Fruit fly (Drosophila melanogaster): ENCODE measurements around the gene pum.

Gene pum

DNA sequence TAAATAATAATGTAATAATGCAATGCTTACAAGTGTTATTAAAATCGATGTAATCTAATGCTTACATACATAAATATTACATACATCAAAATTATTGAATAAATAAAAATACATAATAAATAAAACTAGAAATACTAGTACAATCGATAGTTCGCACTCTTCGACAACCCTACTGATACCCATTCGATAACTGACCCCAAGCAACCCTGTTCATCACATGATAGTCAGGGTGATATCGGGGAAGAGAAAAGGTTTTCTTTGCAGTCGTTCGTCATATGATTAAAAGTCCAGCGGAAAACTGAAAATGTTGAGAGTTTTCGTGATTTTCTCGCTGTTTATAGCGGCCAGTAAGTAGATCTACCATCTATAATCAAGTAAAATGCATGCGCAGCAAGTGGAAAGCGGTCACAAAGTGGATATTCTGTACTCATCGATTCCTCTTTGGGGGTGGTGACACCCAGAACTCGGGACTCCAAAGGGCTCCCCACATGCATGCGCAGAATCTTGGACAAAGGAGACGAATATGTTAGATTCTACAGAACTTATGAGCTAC, 23.0 kb upstream of the pum start, which contains the start of gene ATP6AP2 (continued):
- TF ChIP-seq Antp (GFP tag; optimal IDR thresholded peaks at IDR 0.05) (no peak), luna (GFP tag; optimal IDR thresholded peaks at IDR 0.05) (no peak), Oaz (GFP tag; IDR thresholded peaks at IDR 0.05) (no peak), hth (optimal IDR thresholded peaks at IDR 0.05) (no peak), Bdp1 (GFP tag; optimal IDR thresholded peaks at IDR 0.05) (no peak), az2 (GFP tag; optimal IDR thresholded peaks at IDR 0.05) (peak; percentile 41), CG2889 (GFP tag; IDR thresholded peaks at IDR 0.05) (no peak), CG3847 (GFP tag; IDR thresholded peaks at IDR 0.05) (peak; percentile 74), ash1 (GFP tag; optimal IDR thresholded peaks at IDR 0.05) (no peak), CG8765 (GFP tag; IDR thresholded peaks at IDR 0.05) (no peak), sna (GFP tag; IDR thresholded peaks at IDR 0.05; ENCODE audit: partially characterized antibody) (peak; percentile 63), E2f2 (GFP tag; IDR thresholded peaks at IDR 0.05) (peak; percentile 39; the same call in 1 of the 2 replicates), CG8924 (tag; optimal IDR thresholded peaks at IDR 0.05) (peak; percentile 67), vfl (GFP tag; optimal IDR thresholded peaks at IDR 0.05) (no peak), Eip74EF (GFP tag; optimal IDR thresholded peaks at IDR 0.05) (no peak), CG42726 (GFP tag; IDR thresholded peaks at IDR 0.05; ENCODE audit: partially characterized antibody) (peak; percentile 39; the same call in 1 of the 2 replicates), unpg (GFP tag; optimal IDR thresholded peaks at IDR 0.05) (no peak), al (GFP tag; IDR thresholded peaks at IDR 0.05) (peak; percentile 50; the same call in 1 of the 2 replicates), salm (tag; optimal IDR thresholded peaks at IDR 0.05) (peak; percentile 50), disco-r (GFP tag; optimal IDR thresholded peaks at IDR 0.05) (no peak), bowl (GFP tag; IDR thresholded peaks at IDR 0.05) (no peak), CG18599 (GFP tag; optimal IDR thresholded peaks at IDR 0.05) (no peak), CG13775 (GFP tag; optimal IDR thresholded peaks at IDR 0.05) (peak; percentile 29), CG12391 (tag; optimal IDR thresholded peaks at IDR 0.05) (peak; percentile 82), corto (GFP tag; optimal IDR thresholded peaks at IDR 0.05) (no peak), sug (tag; optimal IDR thresholded peaks at IDR 0.05) (peak; percentile 80), CG7745 (tag; optimal IDR thresholded peaks at IDR 0.05) (no peak), CG32767 (GFP tag; IDR thresholded peaks at IDR 0.05) (no peak), tap (tag; optimal IDR thresholded peaks at IDR 0.05) (no peak), CG18011 (GFP tag; optimal IDR thresholded peaks at IDR 0.05) (no peak), CG1792 (GFP tag; optimal IDR thresholded peaks at IDR 0.05) (no peak), gcm2 (GFP tag; optimal IDR thresholded peaks at IDR 0.05) (peak; percentile 12), CG10654 (GFP tag; optimal IDR thresholded peaks at IDR 0.05) (peak; percentile 13), ems (GFP tag; optimal IDR thresholded peaks at IDR 0.05) (no peak), bbx (GFP tag; IDR thresholded peaks at IDR 0.05; ENCODE audit: partially characterized antibody) (peak; percentile 88), Six4 (GFP tag; optimal IDR thresholded peaks at IDR 0.05) (no peak), HLHmδ (GFP tag; optimal IDR thresholded peaks at IDR 0.05) (peak; percentile 29), hkb (optimal IDR thresholded peaks at IDR 0.05) (no peak), hkb (GFP tag; IDR thresholded peaks at IDR 0.05) (0 out of 2 replicates have a peak, but pooled peaks have one; percentile 35), Atf6 (GFP tag; IDR thresholded peaks at IDR 0.05) (peak; percentile 62; the same call in 1 of the 2 replicates), Med (GFP tag) (peak; percentile 89), Vsx1 (GFP tag; optimal IDR thresholded peaks at IDR 0.05) (no peak), CG13287 (GFP tag; IDR thresholded peaks at IDR 0.05; ENCODE audit: partially characterized antibody) (peak; percentile 86), CG32772 (GFP tag; IDR thresholded peaks at IDR 0.05) (0 out of 2 replicates have a peak, but pooled peaks have one; percentile 20), onecut (GFP tag; IDR thresholded peaks at IDR 0.05) (peak; percentile 51), sim (GFP tag; IDR thresholded peaks at IDR 0.05) (no peak), chm (GFP tag; IDR thresholded peaks at IDR 0.05) (no peak), CG4404 (GFP tag; IDR thresholded peaks at IDR 0.05) (no peak), emc (GFP tag; optimal IDR thresholded peaks at IDR 0.05) (no peak), Doc3 (GFP tag; IDR thresholded peaks at IDR 0.05; ENCODE audit: partially characterized antibody) (peak; percentile 68), CG18476 (GFP tag; optimal IDR thresholded peaks at IDR 0.05) (no peak)
